Fruit fly (Drosophila melanogaster) whole organism, embryonic: ENCODE results near the gene Tfb5.
A peak's percentile ranks its signal among the peaks of the same experiment; 100 is the strongest.

Experiments used
- Blimp-1 ChIP-seq: fragments of 200-800 bp; sonication (Bioruptor generic); optimal IDR thresholded peaks from 3 replicates; lab custom pipeline; 2018; ENCODE audit warnings: missing biosample characterization, missing genetic modification characterization, mild to moderate bottlenecking, moderate library complexity, missing genetic modification reagents
- Bteb2 ChIP-seq: fragments of 200-800 bp; sonication (Bioruptor generic); optimal IDR thresholded peaks from 2 replicates; lab custom pipeline; 2016; ENCODE audit warnings: missing biosample characterization, missing genetic modification characterization
- CG10321 ChIP-seq: fragments of 200-800 bp; sonication (Bioruptor generic); IDR thresholded peaks from 2 replicates; pipeline ENCODE4 v1.3.6; 2022; ENCODE audit warnings: missing biosample characterization, missing genetic modification characterization
- CG13296 ChIP-seq: fragments of 200-800 bp; sonication (Bioruptor generic); optimal IDR thresholded peaks from 3 replicates; lab custom pipeline; 2018; ENCODE audit warnings: missing biosample characterization, mild to moderate bottlenecking, missing genetic modification characterization
- CG15696 ChIP-seq: fragments of 200-800 bp; sonication (Bioruptor generic); optimal IDR thresholded peaks from 2 replicates; lab custom pipeline; 2019; ENCODE audit warnings: missing biosample characterization, mild to moderate bottlenecking, missing genetic modification characterization, moderate library complexity
- CG17568 ChIP-seq: fragments of 200-800 bp; sonication (Bioruptor generic); optimal IDR thresholded peaks from 2 replicates; lab custom pipeline; 2018; ENCODE audit warnings: missing biosample characterization, mild to moderate bottlenecking, missing genetic modification characterization, moderate library complexity
- CG18599 ChIP-seq: fragments of 200-800 bp; sonication (Bioruptor generic); optimal IDR thresholded peaks from 3 replicates; lab custom pipeline; 2017; ENCODE audit warnings: missing biosample characterization, missing genetic modification characterization, mild to moderate bottlenecking, moderate library complexity, missing genetic modification reagents
- CG2875 ChIP-seq: fragments of 200-800 bp; sonication (Bioruptor generic); optimal IDR thresholded peaks from 2 replicates; lab custom pipeline; 2017; ENCODE audit warnings: missing biosample characterization, mild to moderate bottlenecking, missing genetic modification characterization, missing genetic modification reagents
- CG2889 ChIP-seq: fragments of 200-800 bp; sonication (Bioruptor generic); IDR thresholded peaks from 3 replicates; pipeline ENCODE4 v1.3.6; 2022; ENCODE audit warnings: missing biosample characterization, missing genetic modification characterization
- CG30020 ChIP-seq: fragments of 200-800 bp; optimal IDR thresholded peaks from 2 replicates; lab custom pipeline; 2019; ENCODE audit warnings: missing biosample characterization, mild to moderate bottlenecking, missing genetic modification characterization, moderate library complexity
- CG4424 ChIP-seq: fragments of 200-800 bp; sonication (Bioruptor generic); optimal IDR thresholded peaks from 3 replicates; lab custom pipeline; 2016; ENCODE audit warnings: missing biosample characterization, missing genetic modification characterization
- D19A ChIP-seq: fragments of 200-800 bp; optimal IDR thresholded peaks from 3 replicates; lab custom pipeline; 2019; ENCODE audit warnings: missing biosample characterization, mild to moderate bottlenecking, missing genetic modification characterization, moderate library complexity
- Deaf1 ChIP-seq: fragments of 200-800 bp; optimal IDR thresholded peaks from 3 replicates; lab custom pipeline; 2019; ENCODE audit warnings: missing biosample characterization, mild to moderate bottlenecking, missing genetic modification characterization, moderate library complexity
- Fer2 ChIP-seq: fragments of 200-800 bp; sonication (Bioruptor generic); optimal IDR thresholded peaks from 2 replicates; lab custom pipeline; 2018; ENCODE audit warnings: missing biosample characterization, mild to moderate bottlenecking, missing genetic modification characterization, moderate library complexity
- Gug ChIP-seq: fragments of 200-800 bp; sonication (Bioruptor generic); IDR thresholded peaks from 4 replicates; pipeline ENCODE4 v1.3.6; 2022; ENCODE audit warnings: missing biosample characterization, missing genetic modification characterization
- HLH54F ChIP-seq: fragments of 200-800 bp; sonication (Bioruptor generic); optimal IDR thresholded peaks from 3 replicates; lab custom pipeline; 2016; ENCODE audit warnings: missing biosample characterization, missing genetic modification characterization
- HLHmδ ChIP-seq: fragments of 200-800 bp; sonication (Bioruptor generic); optimal IDR thresholded peaks from 2 replicates; lab custom pipeline; 2018; ENCODE audit warnings: missing biosample characterization, mild to moderate bottlenecking, missing genetic modification characterization, moderate library complexity
- Hey ChIP-seq: fragments of 200-800 bp; sonication (Bioruptor generic); optimal IDR thresholded peaks from 3 replicates; lab custom pipeline; 2018; ENCODE audit warnings: missing biosample characterization, mild to moderate bottlenecking, missing genetic modification characterization
- Med ChIP-seq: fragments of 200-800 bp; sonication (Bioruptor generic); peaks from one replicate; lab custom pipeline; 2016; ENCODE audit warnings: missing biosample characterization, missing genetic modification characterization, mild to moderate bottlenecking, inconsistent platforms, moderate library complexity
- NFAT ChIP-seq: fragments of 200-800 bp; sonication (Bioruptor generic); IDR thresholded peaks from 2 replicates; pipeline ENCODE4 v1.3.6; 2022; ENCODE audit warnings: missing biosample characterization, missing genetic modification characterization
- Nf-YB ChIP-seq: fragments of 200-800 bp; sonication (Bioruptor generic); optimal IDR thresholded peaks from 3 replicates; lab custom pipeline; 2019; ENCODE audit warnings: missing biosample characterization, mild to moderate bottlenecking, missing genetic modification characterization, moderate library complexity
- Nf-YC ChIP-seq: fragments of 200-800 bp; optimal IDR thresholded peaks from 3 replicates; lab custom pipeline; 2019; ENCODE audit warnings: missing biosample characterization, mild to moderate bottlenecking, missing genetic modification characterization, moderate library complexity
- Optix ChIP-seq: fragments of 200-800 bp; sonication (Bioruptor generic); IDR thresholded peaks from 3 replicates; pipeline ENCODE4 v1.3.6; 2022; ENCODE audit warnings: missing biosample characterization, missing genetic modification characterization
- Ravus ChIP-seq: fragments of 200-800 bp; sonication (Bioruptor generic); IDR thresholded peaks from 2 replicates; pipeline ENCODE4 v1.3.6; 2022; ENCODE audit warnings: missing biosample characterization, missing genetic modification characterization
- ab ChIP-seq: fragments of 200-800 bp; sonication (Bioruptor generic); optimal IDR thresholded peaks from 2 replicates; lab custom pipeline; 2016; ENCODE audit warnings: missing biosample characterization, missing genetic modification characterization
- aop ChIP-seq: fragments of 200-800 bp; sonication (Bioruptor generic); IDR thresholded peaks from 2 replicates; pipeline ENCODE4 v1.3.6; 2022; ENCODE audit warnings: missing biosample characterization, missing genetic modification characterization
- ap ChIP-seq: fragments of 200-800 bp; sonication (Bioruptor generic); IDR thresholded peaks from 2 replicates; pipeline ENCODE4 v1.3.6; 2022; ENCODE audit warnings: missing biosample characterization, missing genetic modification characterization
- bigmax ChIP-seq: fragments of 200-800 bp; sonication (Bioruptor generic); optimal IDR thresholded peaks from 2 replicates; lab custom pipeline; 2018; ENCODE audit warnings: missing biosample characterization, mild to moderate bottlenecking, missing genetic modification characterization
- cg ChIP-seq: fragments of 200-800 bp; sonication (Bioruptor generic); optimal IDR thresholded peaks from 3 replicates; lab custom pipeline; 2019; ENCODE audit warnings: missing biosample characterization, mild to moderate bottlenecking, missing genetic modification characterization, moderate library complexity
- chinmo ChIP-seq: fragments of 200-800 bp; sonication (Bioruptor generic); IDR thresholded peaks from 4 replicates; pipeline ENCODE4 v1.3.6; 2022; ENCODE audit warnings: missing biosample characterization, missing genetic modification characterization; ENCODE audit not compliant: partially characterized antibody
- ci ChIP-seq: fragments of 200-800 bp; sonication (Bioruptor generic); IDR thresholded peaks from 3 replicates; pipeline ENCODE4 v1.3.6; 2022; ENCODE audit warnings: missing biosample characterization, missing genetic modification characterization
- corto ChIP-seq: fragments of 200-800 bp; sonication (Bioruptor generic); optimal IDR thresholded peaks from 2 replicates; lab custom pipeline; 2016; ENCODE audit warnings: missing biosample characterization, mild to moderate bottlenecking, missing genetic modification characterization, moderate library complexity
- crol ChIP-seq: fragments of 200-800 bp; sonication (Bioruptor generic); IDR thresholded peaks from 2 replicates; pipeline ENCODE4 v1.3.6; 2022; ENCODE audit warnings: missing biosample characterization, missing genetic modification characterization
- dan ChIP-seq: fragments of 200-800 bp; sonication (Bioruptor generic); IDR thresholded peaks from 2 replicates; pipeline ENCODE4 v1.3.6; 2022; ENCODE audit warnings: missing biosample characterization, missing genetic modification characterization
- ftz-f1 ChIP-seq: fragments of 200-800 bp; sonication (Bioruptor generic); optimal IDR thresholded peaks from 2 replicates; lab custom pipeline; 2016; ENCODE audit warnings: missing biosample characterization, missing genetic modification characterization
- fu2 ChIP-seq: fragments of 200-800 bp; sonication (Bioruptor generic); optimal IDR thresholded peaks from 2 replicates; lab custom pipeline; 2016; ENCODE audit warnings: missing biosample characterization, missing genetic modification characterization
- grau ChIP-seq: fragments of 200-800 bp; optimal IDR thresholded peaks from 3 replicates; lab custom pipeline; 2019; ENCODE audit warnings: missing biosample characterization, mild to moderate bottlenecking, missing genetic modification characterization, moderate library complexity
- her ChIP-seq: fragments of 200-800 bp; sonication (Bioruptor generic); optimal IDR thresholded peaks from 2 replicates; lab custom pipeline; 2016; ENCODE audit warnings: missing biosample characterization, missing genetic modification characterization
- jing ChIP-seq: fragments of 200-800 bp; sonication (Bioruptor generic); optimal IDR thresholded peaks from 2 replicates; lab custom pipeline; 2018; ENCODE audit warnings: missing biosample characterization, mild to moderate bottlenecking, missing genetic modification characterization
- jumu ChIP-seq: fragments of 200-800 bp; sonication (Bioruptor generic); optimal IDR thresholded peaks from 3 replicates; lab custom pipeline; 2016; ENCODE audit warnings: missing biosample characterization, missing genetic modification characterization
- klu ChIP-seq: fragments of 200-800 bp; sonication (Bioruptor generic); IDR thresholded peaks from 2 replicates; pipeline ENCODE4 v1.3.6; 2022; ENCODE audit warnings: missing biosample characterization, missing genetic modification characterization
- kni ChIP-seq: fragments of 200-800 bp; sonication (Bioruptor generic); optimal IDR thresholded peaks from 3 replicates; lab custom pipeline; 2017; ENCODE audit warnings: mild to moderate bottlenecking, missing biosample characterization, missing genetic modification reagents, missing genetic modification characterization
- mirr ChIP-seq: fragments of 200-800 bp; sonication (Bioruptor generic); optimal IDR thresholded peaks from 3 replicates; lab custom pipeline; 2018; ENCODE audit warnings: missing biosample characterization, mild to moderate bottlenecking, missing genetic modification characterization
- repo ChIP-seq: fragments of 200-800 bp; sonication (Bioruptor generic); optimal IDR thresholded peaks from 2 replicates; lab custom pipeline; 2016; ENCODE audit warnings: missing biosample characterization, missing genetic modification characterization
- row ChIP-seq: fragments of 200-800 bp; sonication (Bioruptor generic); IDR thresholded peaks from 3 replicates; pipeline ENCODE4 v1.3.6; 2022; ENCODE audit warnings: missing biosample characterization, missing genetic modification characterization
- salm ChIP-seq: fragments of 200-800 bp; sonication (Bioruptor generic); optimal IDR thresholded peaks from 2 replicates; lab custom pipeline; 2018; ENCODE audit warnings: missing biosample characterization, mild to moderate bottlenecking, missing genetic modification characterization
- shn ChIP-seq: fragments of 200-800 bp; sonication (Bioruptor generic); optimal IDR thresholded peaks from 3 replicates; lab custom pipeline; 2016; ENCODE audit warnings: missing biosample characterization, missing genetic modification characterization
- slbo ChIP-seq: fragments of 200-800 bp; sonication (Bioruptor generic); IDR thresholded peaks from 2 replicates; pipeline ENCODE4 v1.3.6; 2022; ENCODE audit warnings: missing biosample characterization, missing genetic modification characterization
- slou ChIP-seq: fragments of 200-800 bp; sonication (Bioruptor generic); optimal IDR thresholded peaks from 3 replicates; lab custom pipeline; 2016; ENCODE audit warnings: missing biosample characterization, missing genetic modification characterization
- ssp ChIP-seq: fragments of 200-800 bp; sonication (Bioruptor generic); IDR thresholded peaks from 2 replicates; pipeline ENCODE4 v1.3.6; 2022; ENCODE audit warnings: missing biosample characterization, missing genetic modification characterization

Tfb5 gene

dm6 chr2L:5029049-5029808 is 18.6 kb upstream of the Tfb5 start, which contains the start of gene Col4a1 (continued):
- TF ChIP-seq CG2889 (GFP tag; lab: Robert Waterston, UW) (no peak), Blimp-1 (GFP tag; lab: Kevin White, UChicago) (no peak), chinmo (GFP tag; lab: Robert Waterston, UW) (0 out of 4 replicates have a peak, but pooled peaks have one; percentile 37), Deaf1 (tag; lab: Kevin White, UChicago) (peak; percentile 97), dan (no peak), D19A (tag; lab: Kevin White, UChicago) (no peak), NFAT (GFP tag; lab: Robert Waterston, UW) (0 out of 2 replicates have a peak, but pooled peaks have one; percentile 8), fu2 (GFP tag; lab: Kevin White, UChicago) (no peak), Ravus (GFP tag; lab: Robert Waterston, UW) (no peak), shn (no peak), CG10321 (no peak), ci (no peak), ab (GFP tag; lab: Kevin White, UChicago) (no peak), Nf-YC (tag; lab: Kevin White, UChicago) (peak; percentile 51), bigmax (no peak), ssp (GFP tag; lab: Robert Waterston, UW) (no peak), salm (tag; lab: Kevin White, UChicago) (no peak), CG2875 (no peak), row (GFP tag; lab: Robert Waterston, UW) (no peak), corto (no peak), CG18599 (GFP tag; lab: Kevin White, UChicago) (peak; percentile 11), her (no peak), slou (GFP tag; lab: Kevin White, UChicago) (no peak), CG30020 (no peak), jing (GFP tag; lab: Kevin White, UChicago) (no peak), aop (GFP tag; lab: Robert Waterston, UW) (no peak), ftz-f1 (GFP tag; lab: Kevin White, UChicago) (peak; percentile 45), Fer2 (no peak), slbo (GFP tag; lab: Robert Waterston, UW) (peak; percentile 26; the same call in 1 of the 2 replicates), grau (tag; lab: Kevin White, UChicago) (no peak), Optix (GFP tag; lab: Robert Waterston, UW) (0 out of 3 replicates have a peak, but pooled peaks have one; percentile 22), jumu (GFP tag; lab: Kevin White, UChicago) (no peak), CG17568 (no peak), Bteb2 (GFP tag; lab: Kevin White, UChicago) (no peak), mirr (GFP tag; lab: Kevin White, UChicago) (no peak), CG4424 (no peak), CG15696 (tag; lab: Kevin White, UChicago) (no peak), klu (GFP tag; lab: Robert Waterston, UW) (no peak), Gug (no peak), Hey (tag; lab: Kevin White, UChicago) (no peak), HLH54F (GFP tag; lab: Kevin White, UChicago) (no peak), cg (GFP tag; lab: Kevin White, UChicago) (peak; percentile 14), Med (GFP tag; lab: Kevin White, UChicago) (peak; percentile 61), CG13296 (GFP tag; lab: Kevin White, UChicago) (no peak), ap (GFP tag; lab: Robert Waterston, UW) (no peak), crol (GFP tag; lab: Robert Waterston, UW) (peak; percentile 63), kni (GFP tag; lab: Kevin White, UChicago) (no peak), HLHmδ (GFP tag; lab: Kevin White, UChicago) (no peak), Nf-YB (GFP tag; lab: Kevin White, UChicago) (peak; percentile 55), repo (GFP tag; lab: Kevin White, UChicago) (no peak)
